Worm (Caenorhabditis elegans) whole organism, L1 larva: Measurements from ENCODE around the gene W02D7.4.

Source experiments
- C16A3.4 ChIP-seq: fragments of 150-350 bp; optimal IDR thresholded peaks from 2 replicates; lab custom pipeline; 2014; ENCODE audit warnings: missing biosample characterization, missing genetic modification characterization
- efl-1 ChIP-seq, 4 experiments: fragments of 150-350 bp; optimal IDR thresholded peaks in 3 of 4; peaks in 1 of 4; 1 replicate in 1 of 4; 2 replicates in 3 of 4; lab custom pipeline; 2014; ENCODE audit warnings: missing biosample characterization in 2 of 4, missing genetic modification characterization in 2 of 4, missing genetic modification reagents in 2 of 4
- grh-1 ChIP-seq: fragments of 200-800 bp; sonication (Bioruptor generic); IDR thresholded peaks from 2 replicates; pipeline ENCODE4 v1.3.6; 2022; ENCODE audit warnings: missing genetic modification reagents, missing genetic modification characterization, missing compliant biosample characterization
- hpl-2 ChIP-seq: fragments of 150-350 bp; optimal IDR thresholded peaks from 2 replicates; lab custom pipeline; 2014; ENCODE audit warnings: missing biosample characterization, missing genetic modification reagents, missing genetic modification characterization
- lin-13 ChIP-seq: fragments of 150-350 bp; optimal IDR thresholded peaks from 2 replicates; lab custom pipeline; 2014; ENCODE audit warnings: missing biosample characterization, missing genetic modification reagents, missing genetic modification characterization
- lin-14 ChIP-seq: fragments of 200-800 bp; sonication (Bioruptor generic); optimal IDR thresholded peaks from 2 replicates; lab custom pipeline; 2018; ENCODE audit warnings: mild to moderate bottlenecking, missing genetic modification characterization, moderate library complexity, missing compliant biosample characterization
- lin-35 ChIP-seq, 2 experiments: fragments of 150-350 bp; optimal IDR thresholded peaks; 2 replicates each; lab custom pipeline; 2014; ENCODE audit warnings: missing biosample characterization in 2 of 2, missing genetic modification characterization in 2 of 2, missing genetic modification reagents in 2 of 2
- mab-9 ChIP-seq: fragments of 200-800 bp; sonication (Bioruptor generic); IDR thresholded peaks from 2 replicates; pipeline ENCODE4 v1.3.6; 2022; ENCODE audit warnings: missing genetic modification reagents, missing genetic modification characterization, missing compliant biosample characterization
- mef-2 ChIP-seq: fragments of 150-350 bp; optimal IDR thresholded peaks from 2 replicates; lab custom pipeline; 2014; ENCODE audit warnings: missing biosample characterization, missing genetic modification characterization
- mep-1 ChIP-seq: fragments of 150-350 bp; optimal IDR thresholded peaks from 2 replicates; lab custom pipeline; 2014; ENCODE audit warnings: missing biosample characterization, missing genetic modification characterization
- nhr-47 ChIP-seq: sonication (generic microtip); optimal IDR thresholded peaks from 2 replicates; lab custom pipeline; 2016; ENCODE audit warnings: mild to moderate bottlenecking, missing genetic modification characterization, moderate library complexity, missing compliant biosample characterization
- nhr-71 ChIP-seq: sonication (generic microtip); optimal IDR thresholded peaks from 2 replicates; lab custom pipeline; 2016; ENCODE audit warnings: mild to moderate bottlenecking, missing genetic modification characterization, moderate library complexity, missing compliant biosample characterization
- rnt-1 ChIP-seq: sonication (generic microtip); optimal IDR thresholded peaks from 2 replicates; lab custom pipeline; 2016; ENCODE audit warnings: mild to moderate bottlenecking, missing genetic modification characterization, moderate library complexity, missing compliant biosample characterization
- sup-37 ChIP-seq: fragments of 200-800 bp; sonication (Bioruptor generic); optimal IDR thresholded peaks from 2 replicates; lab custom pipeline; 2018; ENCODE audit warnings: mild to moderate bottlenecking, missing genetic modification characterization, missing compliant biosample characterization

The W02D7.4 gene

ce11 chrV:8247311-8248105 is 49.9 kb downstream of the W02D7.4 start (continued):
- TF ChIP-seq rnt-1 (tag; lab: Kevin White, UChicago) (peak; percentile 95), lin-35 (GFP tag; optimal IDR thresholded peaks at IDR 0.05; lab: Kevin White, UChicago) (peak in 1 of 2 experiments; percentile 62), mef-2 (tag; lab: Kevin White, UChicago) (no peak), C16A3.4 (tag; lab: Kevin White, UChicago) (peak; percentile 13), mep-1 (peak; percentile 68), lin-13 (GFP tag; lab: Kevin White, UChicago) (peak; percentile 61), nhr-71 (tag; lab: Kevin White, UChicago) (peak; percentile 90), grh-1 (GFP tag; lab: Robert Waterston, UW) (peak; percentile 66; the same call in 1 of the 2 replicates), nhr-47 (tag; lab: Kevin White, UChicago) (peak; percentile 90), sup-37 (GFP tag; lab: Kevin White, UChicago) (peak; percentile 34), efl-1 (optimal IDR thresholded peaks at IDR 0.05; lab: Kevin White, UChicago) (peak; percentile 38 to 66), efl-1 (GFP tag; optimal IDR thresholded peaks at IDR 0.05 in 1 of 2; lab: Kevin White, UChicago) (peak in 1 of 2 experiments; percentile 97), hpl-2 (GFP tag; lab: Kevin White, UChicago) (peak; percentile 54), mab-9 (GFP tag; lab: Robert Waterston, UW) (0 out of 2 replicates have a peak, but pooled peaks have one; percentile 26), lin-14 (GFP tag; lab: Kevin White, UChicago) (peak; percentile 85)
